Worm (Caenorhabditis elegans): ENCODE results near the gene nhr-59.

DNA sequence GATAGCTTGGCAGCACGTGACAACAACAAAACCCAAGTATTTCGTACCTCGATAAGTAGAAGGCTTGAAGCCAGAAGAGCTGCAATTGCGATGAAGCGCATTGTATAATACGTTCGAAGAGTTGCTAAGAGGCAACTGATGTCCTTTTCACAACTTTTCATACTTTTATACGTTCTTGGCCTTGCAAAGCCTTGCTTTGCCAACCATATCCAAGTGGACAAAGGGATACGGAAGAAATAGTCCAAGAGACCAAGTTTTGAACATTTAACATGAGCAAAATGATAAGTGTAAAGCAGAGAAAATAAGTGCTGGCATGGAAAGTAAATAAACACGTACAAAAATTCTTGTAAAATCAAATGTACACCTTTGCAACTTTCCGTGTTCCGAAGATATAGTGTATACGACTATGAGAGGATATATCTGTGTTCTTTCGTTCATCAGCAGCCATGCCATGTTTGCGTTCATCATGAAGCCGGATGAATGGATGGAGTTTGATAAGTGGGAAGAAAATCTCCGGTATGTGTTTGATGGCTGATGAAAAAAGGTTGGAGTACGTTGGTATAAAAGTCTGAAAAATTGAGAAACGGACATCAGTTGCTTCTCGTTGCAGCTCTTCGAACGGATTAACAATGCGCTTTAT, 3.7 kb downstream of the nhr-59 start, which contains the start of the genes Y5H2A.4 and abu-4:
- TF ChIP-seq zag-1 (tag; optimal IDR thresholded peaks at IDR 0.05), result no peak
- no peak for TF ChIP-seq skn-1 (tag; optimal IDR thresholded peaks at IDR 0.05)
- no peak for TF ChIP-seq fos-1 (tag; optimal IDR thresholded peaks at IDR 0.05)
- TF ChIP-seq nhr-67 (tag; optimal IDR thresholded peaks at IDR 0.05), result no peak
- TF ChIP-seq ztf-11 (tag; optimal IDR thresholded peaks at IDR 0.05), result no peak
- TF ChIP-seq nfya-1 (tag; optimal IDR thresholded peaks at IDR 0.05; ENCODE audit: insufficient read depth), result no peak
- TF ChIP-seq jun-1 (tag; optimal IDR thresholded peaks at IDR 0.05), result no peak
- no peak for TF ChIP-seq lsy-12 (tag; optimal IDR thresholded peaks at IDR 0.05)
- TF ChIP-seq ceh-9 (tag; optimal IDR thresholded peaks at IDR 0.05), result no peak
- no peak for TF ChIP-seq elt-3 (tag; optimal IDR thresholded peaks at IDR 0.05)
- TF ChIP-seq R02D3.7 (tag; optimal IDR thresholded peaks at IDR 0.05), result no peak
- TF ChIP-seq sea-2 (GFP tag; optimal IDR thresholded peaks at IDR 0.05), result no peak
- TF ChIP-seq nhr-237 (tag; optimal IDR thresholded peaks at IDR 0.05), result no peak
- TF ChIP-seq nhr-11 (tag; optimal IDR thresholded peaks at IDR 0.05), result no peak

Data from whole organism, L3 larva.